Worm (Caenorhabditis elegans) whole organism, L1 larva: ENCODE data around the gene gtf-2E2.
A peak's percentile ranks its signal among the peaks of the same experiment; 100 is the strongest.

Experiments
- C04F5.9 ChIP-seq: sonication (generic microtip); optimal IDR thresholded peaks from 2 replicates; lab custom pipeline; 2016; ENCODE audit warnings: missing genetic modification characterization, missing compliant biosample characterization
- C34B4.2 ChIP-seq: sonication (generic microtip); optimal IDR thresholded peaks from 2 replicates; lab custom pipeline; 2017; ENCODE audit warnings: mild to moderate bottlenecking, missing genetic modification characterization, missing compliant biosample characterization
- F16B12.6 ChIP-seq: fragments of 150-350 bp; optimal IDR thresholded peaks from 2 replicates; lab custom pipeline; 2014; ENCODE audit warnings: missing biosample characterization, missing genetic modification characterization
- ama-1 ChIP-seq: fragments of 150-350 bp; optimal IDR thresholded peaks from 2 replicates; lab custom pipeline; 2014
- blmp-1 ChIP-seq: fragments of 150-350 bp; optimal IDR thresholded peaks from 2 replicates; lab custom pipeline; 2014; ENCODE audit warnings: missing biosample characterization, missing genetic modification characterization
- ceh-63 ChIP-seq: fragments of 200-800 bp; sonication (Bioruptor generic); optimal IDR thresholded peaks from 2 replicates; lab custom pipeline; 2018; ENCODE audit warnings: mild to moderate bottlenecking, missing genetic modification characterization, missing compliant biosample characterization
- ceh-8 ChIP-seq: fragments of 200-800 bp; sonication (Bioruptor generic); optimal IDR thresholded peaks from 2 replicates; lab custom pipeline; 2018; ENCODE audit warnings: mild to moderate bottlenecking, missing genetic modification characterization, moderate library complexity, missing compliant biosample characterization
- ceh-88 ChIP-seq: fragments of 200-800 bp; sonication (Bioruptor generic); IDR thresholded peaks from 2 replicates; pipeline ENCODE4 v1.3.6; 2022; ENCODE audit warnings: missing genetic modification characterization, missing compliant biosample characterization
- efl-1 ChIP-seq, 4 experiments: fragments of 150-350 bp; optimal IDR thresholded peaks in 3 of 4; peaks in 1 of 4; 1 replicate in 1 of 4; 2 replicates in 3 of 4; lab custom pipeline; 2014; ENCODE audit warnings: missing biosample characterization in 2 of 4, missing genetic modification characterization in 2 of 4, missing genetic modification reagents in 2 of 4
- efl-3 ChIP-seq: fragments of 200-800 bp; sonication (Bioruptor generic); optimal IDR thresholded peaks from 2 replicates; lab custom pipeline; 2018; ENCODE audit warnings: mild to moderate bottlenecking, missing genetic modification characterization, missing compliant biosample characterization
- fkh-4 ChIP-seq: sonication (generic microtip); optimal IDR thresholded peaks from 2 replicates; lab custom pipeline; 2016; ENCODE audit warnings: missing compliant biosample characterization, missing genetic modification characterization, borderline replicate concordance
- fkh-8 ChIP-seq: sonication (generic microtip); optimal IDR thresholded peaks from 2 replicates; lab custom pipeline; 2016; ENCODE audit warnings: mild to moderate bottlenecking, missing genetic modification characterization, missing compliant biosample characterization
- hlh-17 ChIP-seq: fragments of 200-800 bp; sonication (Bioruptor generic); optimal IDR thresholded peaks from 2 replicates; lab custom pipeline; 2018; ENCODE audit warnings: missing genetic modification characterization, mild to moderate bottlenecking, missing compliant biosample characterization, moderate library complexity, borderline replicate concordance
- hpl-2 ChIP-seq: fragments of 150-350 bp; optimal IDR thresholded peaks from 2 replicates; lab custom pipeline; 2014; ENCODE audit warnings: missing biosample characterization, missing genetic modification reagents, missing genetic modification characterization
- irx-1 ChIP-seq: sonication (generic microtip); optimal IDR thresholded peaks from 2 replicates; lab custom pipeline; 2016; ENCODE audit warnings: missing genetic modification characterization, missing compliant biosample characterization
- lin-14 ChIP-seq: fragments of 200-800 bp; sonication (Bioruptor generic); optimal IDR thresholded peaks from 2 replicates; lab custom pipeline; 2018; ENCODE audit warnings: mild to moderate bottlenecking, missing genetic modification characterization, moderate library complexity, missing compliant biosample characterization
- lin-35 ChIP-seq, 2 experiments: fragments of 150-350 bp; optimal IDR thresholded peaks; 2 replicates each; lab custom pipeline; 2014; ENCODE audit warnings: missing biosample characterization in 2 of 2, missing genetic modification characterization in 2 of 2, missing genetic modification reagents in 2 of 2
- mdl-1 ChIP-seq, 2 experiments: fragments of 150-350 bp; optimal IDR thresholded peaks; 2 replicates each; lab custom pipeline; 2014 to 2017; ENCODE audit warnings: missing biosample characterization in 2 of 2, missing genetic modification characterization in 2 of 2, inconsistent platforms in 1 of 2
- nhr-11 ChIP-seq: fragments of 150-350 bp; optimal IDR thresholded peaks from 2 replicates; lab custom pipeline; 2014; ENCODE audit warnings: missing biosample characterization, missing genetic modification characterization
- nhr-19 ChIP-seq: fragments of 200-800 bp; sonication (Bioruptor generic); conservative IDR thresholded peaks from 2 replicates; pipeline ENCODE4 v1.3.6; 2022; ENCODE audit warnings: missing genetic modification characterization, missing compliant biosample characterization
- nhr-28 ChIP-seq: fragments of 150-350 bp; optimal IDR thresholded peaks from 2 replicates; lab custom pipeline; 2014; ENCODE audit warnings: missing biosample characterization, missing genetic modification characterization
- nhr-47 ChIP-seq: sonication (generic microtip); optimal IDR thresholded peaks from 2 replicates; lab custom pipeline; 2016; ENCODE audit warnings: mild to moderate bottlenecking, missing genetic modification characterization, moderate library complexity, missing compliant biosample characterization
- nhr-71 ChIP-seq: sonication (generic microtip); optimal IDR thresholded peaks from 2 replicates; lab custom pipeline; 2016; ENCODE audit warnings: mild to moderate bottlenecking, missing genetic modification characterization, moderate library complexity, missing compliant biosample characterization
- nhr-84 ChIP-seq: sonication (generic microtip); optimal IDR thresholded peaks from 2 replicates; lab custom pipeline; 2017; ENCODE audit warnings: missing biosample characterization, missing genetic modification characterization
- nhr-85 ChIP-seq: sonication (generic microtip); peaks from one replicate; lab custom pipeline; 2016; ENCODE audit warnings: missing genetic modification characterization, inconsistent platforms, missing compliant biosample characterization
- pax-3 ChIP-seq: fragments of 200-800 bp; sonication (Bioruptor generic); optimal IDR thresholded peaks from 2 replicates; lab custom pipeline; 2018; ENCODE audit warnings: mild to moderate bottlenecking, missing genetic modification characterization, moderate library complexity, missing compliant biosample characterization
- snpc-4 ChIP-seq: fragments of 150-350 bp; optimal IDR thresholded peaks from 2 replicates; lab custom pipeline; 2014; ENCODE audit warnings: missing biosample characterization, missing genetic modification characterization
- swsn-7 ChIP-seq: sonication (generic microtip); optimal IDR thresholded peaks from 2 replicates; lab custom pipeline; 2016; ENCODE audit warnings: missing genetic modification characterization, missing compliant biosample characterization
- tbx-2 ChIP-seq: sonication (generic microtip); optimal IDR thresholded peaks from 2 replicates; lab custom pipeline; 2016; ENCODE audit warnings: missing genetic modification characterization, missing compliant biosample characterization
- unc-30 ChIP-seq: sonication (generic microtip); optimal IDR thresholded peaks from 2 replicates; lab custom pipeline; 2017; ENCODE audit warnings: missing biosample characterization, missing genetic modification characterization
- unc-86 ChIP-seq: sonication (generic microtip); optimal IDR thresholded peaks from 2 replicates; lab custom pipeline; 2016; ENCODE audit warnings: missing genetic modification characterization, missing compliant biosample characterization
- unc-98 ChIP-seq: fragments of 200-800 bp; sonication (Bioruptor generic); IDR thresholded peaks from 2 replicates; pipeline ENCODE4 v1.3.6; 2022; ENCODE audit warnings: missing genetic modification characterization, missing compliant biosample characterization
- xbp-1 ChIP-seq: sonication (generic microtip); optimal IDR thresholded peaks from 2 replicates; lab custom pipeline; 2016; ENCODE audit warnings: missing genetic modification characterization, missing compliant biosample characterization
- zag-1 ChIP-seq: fragments of 150-350 bp; optimal IDR thresholded peaks from 2 replicates; lab custom pipeline; 2014; ENCODE audit warnings: missing biosample characterization, missing genetic modification characterization
- zip-4 ChIP-seq: fragments of 200-800 bp; sonication (Bioruptor generic); optimal IDR thresholded peaks from 2 replicates; lab custom pipeline; 2018; ENCODE audit warnings: mild to moderate bottlenecking, missing genetic modification characterization, moderate library complexity, missing compliant biosample characterization
- ztf-11 ChIP-seq, 2 experiments: sonication (generic microtip); optimal IDR thresholded peaks; 2 replicates each; lab custom pipeline; 2016 to 2017; ENCODE audit warnings: missing genetic modification characterization in 2 of 2, missing biosample characterization in 1 of 2, missing compliant biosample characterization in 1 of 2
- ztf-4 ChIP-seq: fragments of 150-350 bp; optimal IDR thresholded peaks from 2 replicates; lab custom pipeline; 2014; ENCODE audit warnings: missing biosample characterization, missing genetic modification characterization

The gtf-2E2 gene

ce11 chrII:11534429-11535099 lies 7.7 kb downstream of the gtf-2E2 start, which contains the start of gene Y62F5A.12 (continued):
- TF ChIP-seq F16B12.6 = peak; percentile 32
- TF ChIP-seq efl-1 (optimal IDR thresholded peaks at IDR 0.05; lab: Kevin White, UChicago) = peak; percentile 82 to 90
- peak; percentile 87 to 99 for TF ChIP-seq efl-1 (GFP tag; optimal IDR thresholded peaks at IDR 0.05 in 1 of 2; lab: Kevin White, UChicago)
- TF ChIP-seq zip-4 = peak; percentile 11
- peak; percentile 94 for TF ChIP-seq nhr-19 (GFP tag; lab: Robert Waterston, UW)
- TF ChIP-seq ceh-8 (GFP tag; lab: Kevin White, UChicago) = peak; percentile 57
- TF ChIP-seq irx-1 (tag; lab: Kevin White, UChicago) = peak; percentile 44
- TF ChIP-seq nhr-11 = peak; percentile 11
- TF ChIP-seq fkh-8 (tag; lab: Kevin White, UChicago) = peak; percentile 90

ce11 chrII:11533716-11534115 lies 8.6 kb downstream of the gtf-2E2 start, which contains the start of gene mdt-8:
TSS of gene mdt-8 (minus strand) at chrII:11533816.
- TF ChIP-seq C04F5.9 (no peak), zip-4 (no peak), hpl-2 (GFP tag; lab: Kevin White, UChicago) (no peak), zag-1 (no peak), lin-35 (GFP tag; optimal IDR thresholded peaks at IDR 0.05; lab: Kevin White, UChicago) (no peak), tbx-2 (tag; lab: Kevin White, UChicago) (no peak), fkh-8 (tag; lab: Kevin White, UChicago) (no peak), C34B4.2 (no peak), F16B12.6 (no peak), xbp-1 (tag; lab: Kevin White, UChicago) (no peak), nhr-85 (tag; lab: Kevin White, UChicago) (no peak), nhr-71 (no peak), unc-86 (no peak), ztf-11 (tag; optimal IDR thresholded peaks at IDR 0.05; lab: Kevin White, UChicago) (no peak), swsn-7 (tag; lab: Kevin White, UChicago) (no peak), unc-98 (GFP tag; lab: Robert Waterston, UW) (no peak), nhr-84 (tag; lab: Kevin White, UChicago) (no peak), nhr-28 (no peak), irx-1 (tag; lab: Kevin White, UChicago) (no peak)
- TF ChIP-seq, all 84 proteins: peak for 0

- no peak for TF ChIP-seq zip-4
- TF ChIP-seq mdl-1 (tag; optimal IDR thresholded peaks at IDR 0.05; lab: Kevin White, UChicago) = no peak
- no peak for TF ChIP-seq pax-3 (tag; lab: Kevin White, UChicago)
- no peak for TF ChIP-seq fkh-8 (tag; lab: Kevin White, UChicago)
- TF ChIP-seq snpc-4 (tag; lab: Kevin White, UChicago) = no peak
- no peak for TF ChIP-seq hlh-17 (GFP tag; lab: Kevin White, UChicago)
- TF ChIP-seq nhr-71 = no peak
- no peak for TF ChIP-seq fkh-4 (tag; lab: Kevin White, UChicago)
- no peak for TF ChIP-seq ceh-63 (GFP tag; lab: Kevin White, UChicago)
- TF ChIP-seq ceh-8 (GFP tag; lab: Kevin White, UChicago) = no peak
- TF ChIP-seq ceh-88 (GFP tag; lab: Robert Waterston, UW) = no peak
- no peak for TF ChIP-seq blmp-1 (tag; lab: Kevin White, UChicago)
- TF ChIP-seq nhr-28 = no peak
- no peak for TF ChIP-seq efl-3
- TF ChIP-seq lin-14 = no peak
- no peak for TF ChIP-seq ztf-4 (tag; lab: Kevin White, UChicago)
- no peak for TF ChIP-seq F16B12.6
- TF ChIP-seq nhr-47 (tag; lab: Kevin White, UChicago) = no peak
- TF ChIP-seq ama-1 = no peak
- no peak for TF ChIP-seq unc-30 (tag; lab: Kevin White, UChicago)
These were observed 15.3 kb downstream of the gtf-2E2 start, which contains the start of gene age-1 for ce11 chrII:11526954-11527353. TSS of gene age-1 (minus strand) at chrII:11527054.
